Worm (Caenorhabditis elegans): Measurements from ENCODE around the gene nhr-92.

- TF ChIP-seq ama-1 (optimal IDR thresholded peaks at IDR 0.05) (no peak), elt-4 (tag; optimal IDR thresholded peaks at IDR 0.05) (no peak), pqm-1 (tag; optimal IDR thresholded peaks at IDR 0.05) (no peak), ceh-22 (tag; optimal IDR thresholded peaks at IDR 0.05) (no peak), K09A11.1 (tag; optimal IDR thresholded peaks at IDR 0.05; ENCODE audit: insufficient read depth) (no peak), ceh-31 (tag; optimal IDR thresholded peaks at IDR 0.05) (no peak), pag-3 (tag; optimal IDR thresholded peaks at IDR 0.05; ENCODE audit: borderline replicate concordance) (no peak)
Observed at ce11 chrIV:1626342-1626855, 6.5 kb downstream of the nhr-92 start, which contains the start of gene nhr-146.
